Fruit fly (Drosophila melanogaster) Kc167 (cell line): ENCODE measurements around the gene CG13455.

ENCODE experiments used
- Myc ChIP-seq: fragments of >200 bp; optimal IDR thresholded peaks from 2 replicates; lab custom pipeline; 2017; ENCODE audit warnings: missing external identifiers
- Sin3A ChIP-seq: fragments of >200 bp; optimal IDR thresholded peaks from 2 replicates; lab custom pipeline; 2018; ENCODE audit warnings: missing external identifiers
- h ChIP-seq: fragments of >200 bp; optimal IDR thresholded peaks from 3 replicates; lab custom pipeline; 2018; ENCODE audit warnings: missing external identifiers
- insv ChIP-seq: fragments of >200 bp; optimal IDR thresholded peaks from 3 replicates; lab custom pipeline; 2018; ENCODE audit warnings: missing external identifiers
- psq ChIP-seq: fragments of >200 bp; optimal IDR thresholded peaks from 2 replicates; lab custom pipeline; 2017; ENCODE audit warnings: missing external identifiers
- ttk ChIP-seq: sonication (Bioruptor generic); optimal IDR thresholded peaks from 2 replicates; lab custom pipeline; 2017; ENCODE audit warnings: missing external identifiers

CG13455 gene

DNA sequence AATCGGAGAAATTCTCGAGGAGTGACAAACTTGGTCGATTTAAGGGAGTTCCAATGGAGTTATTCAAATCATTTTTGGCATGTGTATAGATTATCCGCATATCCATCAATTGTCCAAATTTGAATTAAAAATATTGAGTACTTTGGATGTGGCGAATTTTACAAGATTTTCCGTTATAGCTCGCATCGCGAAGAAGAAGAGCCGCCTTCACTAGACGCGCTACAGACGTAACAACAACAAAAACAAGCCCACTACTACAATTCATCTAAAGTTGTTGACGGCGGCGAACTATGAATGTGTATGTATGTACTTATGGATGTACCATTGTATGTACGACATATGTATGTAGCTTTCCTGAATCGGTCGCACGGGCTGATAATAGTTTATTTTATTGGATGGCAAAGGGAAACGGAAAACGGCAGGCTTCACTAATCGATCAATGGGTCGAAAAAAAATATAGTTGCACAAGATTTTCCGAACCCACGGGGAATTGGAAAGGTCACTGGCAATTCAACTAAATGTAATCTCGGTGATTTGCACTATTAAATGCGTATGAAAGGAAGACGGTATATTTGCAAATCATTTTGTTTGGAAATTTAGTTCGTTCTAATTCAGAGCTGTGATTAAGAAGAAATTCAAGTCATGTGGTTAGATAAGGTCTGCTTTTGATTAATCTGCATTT lies 18.6 kb downstream of the CG13455 start:
- no peak for TF ChIP-seq psq (lab: Kevin White, UChicago)

DNA sequence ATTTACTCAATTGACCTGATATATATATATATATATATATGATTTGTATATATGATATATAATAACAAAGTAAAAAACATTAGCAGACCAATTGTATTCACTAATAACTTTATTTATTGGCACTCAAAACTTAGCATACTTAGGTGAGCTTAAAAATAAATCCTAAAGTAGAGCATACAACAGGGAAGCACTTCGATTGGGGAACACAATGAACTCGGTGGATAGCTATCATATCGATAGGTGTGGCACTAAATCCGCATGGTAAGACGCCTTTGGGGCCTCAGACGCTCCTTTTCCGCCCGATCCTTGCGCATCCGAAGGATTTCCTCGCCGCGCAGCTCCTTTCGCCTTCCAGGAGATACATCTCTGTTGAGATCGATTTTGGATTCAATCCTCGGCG lies 20.1 kb downstream of the CG13455 start:
- no peak for TF ChIP-seq Sin3A (lab: Kevin White, UChicago)
- TF ChIP-seq psq (lab: Kevin White, UChicago), result no peak
- no peak for TF ChIP-seq Myc (lab: Kevin White, UChicago)
- TF ChIP-seq ttk (lab: Kevin White, UChicago), result no peak
- no peak for TF ChIP-seq insv (lab: Kevin White, UChicago)
- TF ChIP-seq h (lab: Kevin White, UChicago), result no peak

DNA sequence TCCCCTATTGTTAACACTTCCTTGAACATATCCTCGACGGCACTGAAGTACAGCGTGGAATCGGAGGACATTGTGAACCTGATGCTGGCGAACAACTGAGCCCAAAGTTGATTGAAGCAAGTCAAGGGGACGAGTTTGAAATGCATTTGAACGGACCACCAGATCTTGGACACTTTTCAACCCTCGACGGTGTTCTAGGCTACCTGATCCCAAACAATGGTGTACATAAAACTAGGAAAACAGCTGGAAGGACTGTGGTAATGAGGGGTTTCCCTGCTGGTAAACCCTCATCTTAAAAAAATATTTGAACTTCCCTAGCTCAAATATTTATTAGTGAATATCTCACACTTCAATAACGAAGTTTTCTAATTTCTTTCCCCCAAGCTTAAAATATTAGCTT lies 20.6 kb downstream of the CG13455 start, which contains the start of gene CG13454:
CG13454 (minus strand) TSS at position 101 of the 400 bp plus-strand sequence.
- no peak for TF ChIP-seq Sin3A (lab: Kevin White, UChicago)
- TF ChIP-seq psq (lab: Kevin White, UChicago), result no peak
- TF ChIP-seq ttk (lab: Kevin White, UChicago), result no peak
- TF ChIP-seq insv (lab: Kevin White, UChicago), result no peak

DNA sequence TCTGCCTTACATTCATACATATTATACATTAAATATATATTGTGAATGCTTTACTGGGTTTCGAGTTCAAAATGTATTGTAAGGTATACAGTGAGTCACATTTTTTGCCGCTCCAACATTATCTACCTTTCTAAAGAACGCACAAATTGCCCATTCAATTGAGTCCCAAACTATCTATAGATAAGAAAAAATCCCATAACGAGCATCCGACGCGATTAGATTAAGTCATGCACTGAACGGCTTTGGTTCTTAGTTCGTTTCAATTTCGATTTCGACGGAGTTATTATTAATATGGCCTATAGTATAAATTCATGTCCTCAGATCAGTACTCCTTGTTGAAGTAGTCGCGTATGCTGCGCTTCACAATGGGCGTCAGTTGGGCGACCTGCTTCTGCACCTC lies 21.1 kb downstream of the CG13455 start:
- TF ChIP-seq Sin3A (lab: Kevin White, UChicago), result no peak
- TF ChIP-seq insv (lab: Kevin White, UChicago), result no peak
- TF ChIP-seq ttk (lab: Kevin White, UChicago), result no peak
- TF ChIP-seq Myc (lab: Kevin White, UChicago), result no peak
- no peak for TF ChIP-seq h (lab: Kevin White, UChicago)
- TF ChIP-seq psq (lab: Kevin White, UChicago), result no peak

DNA sequence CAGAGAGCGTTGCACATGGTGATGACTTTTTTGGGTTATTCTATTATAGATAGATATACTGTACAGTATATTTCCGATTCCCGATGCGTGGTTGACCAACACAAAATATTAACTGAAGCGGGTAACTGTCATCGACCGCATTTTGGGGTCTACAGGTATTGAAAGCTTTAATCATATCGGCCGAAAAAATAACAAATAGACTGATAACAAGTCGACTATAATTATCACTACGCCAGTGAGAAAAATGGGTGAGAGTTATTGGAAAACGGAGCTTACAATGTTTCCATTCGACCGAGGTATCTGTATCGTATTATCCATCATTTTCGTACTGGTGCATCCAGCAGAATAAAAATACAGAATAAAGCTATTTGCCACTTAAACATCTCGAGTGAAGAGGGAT lies 22.0 kb downstream of the CG13455 start:
- TF ChIP-seq ttk (lab: Kevin White, UChicago) (no peak), psq (lab: Kevin White, UChicago) (no peak), Myc (lab: Kevin White, UChicago) (no peak), insv (lab: Kevin White, UChicago) (no peak), h (lab: Kevin White, UChicago) (no peak), Sin3A (lab: Kevin White, UChicago) (no peak)

DNA sequence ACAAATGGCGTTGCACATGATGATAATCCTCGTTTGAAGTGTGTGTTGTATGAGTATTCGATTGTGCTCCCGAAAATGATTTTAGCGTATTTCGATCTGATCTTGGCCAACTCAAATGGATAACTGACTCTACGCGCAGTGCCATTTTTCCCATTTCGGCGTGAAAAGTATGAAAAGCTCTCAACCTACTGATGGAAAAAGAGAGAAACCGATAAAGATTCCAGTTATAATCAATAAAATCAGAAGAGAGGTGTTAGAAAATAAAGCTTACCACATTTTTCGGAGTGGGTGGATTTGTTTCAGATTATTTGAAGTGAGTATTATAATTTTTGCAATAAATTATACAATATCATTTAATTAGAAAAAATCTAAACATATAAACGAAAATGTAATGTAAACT lies 23.1 kb downstream of the CG13455 start, which contains the start of gene mex1:
mex1 (minus strand) TSS at position 101 of the 400 bp plus-strand sequence.
- TF ChIP-seq insv (lab: Kevin White, UChicago), result no peak
- no peak for TF ChIP-seq ttk (lab: Kevin White, UChicago)
- TF ChIP-seq Myc (lab: Kevin White, UChicago), result no peak

DNA sequence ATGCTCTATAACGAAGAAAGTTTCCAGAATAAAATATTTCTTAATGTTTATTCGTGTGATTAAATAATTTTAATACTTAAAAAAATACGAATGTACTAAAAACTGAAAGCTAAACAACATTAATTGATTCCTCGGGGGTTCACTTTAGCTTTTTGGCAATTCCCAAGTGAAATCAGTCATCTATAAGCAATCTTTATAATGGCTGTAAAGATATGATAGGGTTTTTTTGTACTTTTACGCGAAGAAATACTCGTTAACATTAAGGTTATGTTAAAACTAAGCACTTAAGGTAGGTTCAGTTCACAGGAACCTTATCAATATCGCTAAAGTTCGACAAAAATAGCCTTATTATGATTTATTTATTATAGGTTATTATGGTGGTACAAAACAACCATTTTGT lies 23.5 kb downstream of the CG13455 start:
- TF ChIP-seq h (lab: Kevin White, UChicago) (no peak), psq (lab: Kevin White, UChicago) (no peak), ttk (lab: Kevin White, UChicago) (no peak), Myc (lab: Kevin White, UChicago) (no peak), Sin3A (lab: Kevin White, UChicago) (no peak), insv (lab: Kevin White, UChicago) (no peak)

DNA sequence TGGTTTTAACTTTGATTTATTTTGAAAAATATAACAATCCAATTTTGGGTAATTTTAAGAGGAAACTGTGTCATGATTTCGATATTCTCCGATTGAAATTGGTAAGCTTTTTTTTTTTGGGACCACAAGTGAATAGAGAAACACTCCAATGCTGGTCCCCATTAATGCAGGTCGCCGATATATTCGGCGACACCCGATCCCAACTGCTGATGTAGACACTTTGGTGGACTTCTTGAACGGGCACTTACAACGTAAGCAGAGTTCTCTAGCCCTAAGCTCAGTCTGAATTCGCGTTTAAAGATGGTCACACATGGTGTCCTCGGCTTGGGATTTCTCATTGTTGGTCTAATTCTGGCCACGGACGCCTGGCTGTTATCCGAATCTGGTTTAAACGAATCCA lies 23.9 kb downstream of the CG13455 start, which contains the start of gene yellow-k:
yellow-k (plus strand) TSS at position 301 of the 400 bp plus-strand sequence.
- TF ChIP-seq h (lab: Kevin White, UChicago) (no peak), psq (lab: Kevin White, UChicago) (no peak), Sin3A (lab: Kevin White, UChicago) (no peak), insv (lab: Kevin White, UChicago) (no peak)

DNA sequence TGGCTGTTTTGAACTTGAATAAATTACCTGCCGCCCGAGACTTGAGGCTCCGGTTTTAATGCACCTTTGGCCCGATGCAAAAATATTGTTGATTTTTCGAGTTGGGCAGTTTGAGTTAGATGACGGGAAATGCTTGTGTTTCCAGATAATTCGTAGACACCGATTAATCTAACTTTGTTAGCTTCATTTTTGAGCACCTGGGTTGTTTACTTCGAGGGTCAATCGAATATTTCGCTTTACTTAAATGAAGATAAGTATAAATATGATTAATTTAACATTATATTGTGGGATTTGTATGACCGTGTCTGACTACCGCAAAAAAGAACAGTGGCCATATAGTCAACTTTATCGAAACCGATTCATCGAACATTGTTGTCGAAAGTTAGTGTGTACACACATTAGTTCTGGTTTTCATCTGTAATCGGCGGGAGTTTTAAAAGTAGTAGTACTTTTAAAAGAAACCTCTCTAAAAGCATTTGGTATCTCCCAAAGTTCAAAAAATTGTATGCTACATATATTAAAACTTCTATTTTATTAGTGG lies 27.5 kb downstream of the CG13455 start, which contains the start of gene CG7945:
CG7945 (minus strand) TSS at position 332 of the 541 bp plus-strand sequence.
- TF ChIP-seq h (lab: Kevin White, UChicago) (no peak), ttk (lab: Kevin White, UChicago) (no peak), Sin3A (lab: Kevin White, UChicago) (no peak), Myc (lab: Kevin White, UChicago) (no peak), insv (lab: Kevin White, UChicago) (no peak), psq (lab: Kevin White, UChicago) (no peak)

DNA sequence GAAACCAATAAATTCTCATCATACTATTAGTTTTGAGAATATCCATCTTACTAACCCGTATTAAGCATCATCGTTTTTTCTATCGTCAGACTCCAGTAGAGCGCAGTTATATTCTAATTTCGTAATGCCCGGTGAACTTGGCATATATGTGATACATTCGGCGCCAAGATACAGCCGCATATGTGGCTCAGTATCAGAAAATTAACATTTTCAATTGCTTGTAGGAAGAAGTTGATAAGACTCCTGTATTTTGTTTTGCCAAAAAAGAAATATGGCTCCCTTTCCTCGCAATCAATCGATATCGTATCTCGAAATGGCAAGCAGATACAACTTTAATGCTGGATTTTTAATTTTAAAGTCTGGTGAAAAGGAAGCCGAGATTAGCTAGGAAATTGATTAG lies 28.8 kb downstream of the CG13455 start, which contains the start of gene CG33986:
CG33986 (minus strand) TSS at position 101 of the 400 bp plus-strand sequence.
- TF ChIP-seq psq (lab: Kevin White, UChicago) (no peak), Myc (lab: Kevin White, UChicago) (no peak), insv (lab: Kevin White, UChicago) (no peak), Sin3A (lab: Kevin White, UChicago) (no peak), ttk (lab: Kevin White, UChicago) (no peak), h (lab: Kevin White, UChicago) (no peak)

DNA sequence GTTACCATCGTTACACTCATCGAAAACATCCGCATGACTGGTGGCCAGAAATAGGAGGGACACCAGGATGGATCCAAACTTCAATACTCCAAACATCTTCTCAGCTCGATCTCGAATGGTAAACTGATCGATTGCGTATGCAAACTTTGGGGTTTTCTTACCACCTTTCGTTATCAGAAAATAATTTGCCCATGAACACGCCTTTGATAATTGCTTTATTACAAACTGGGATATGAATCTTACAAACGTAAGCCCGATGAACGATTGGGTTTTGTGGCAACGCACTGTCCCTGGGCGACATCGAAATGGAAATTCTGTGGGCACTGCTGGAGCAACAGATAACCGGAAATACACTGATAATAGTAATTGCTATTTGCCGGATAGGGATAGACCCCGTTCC lies 30.3 kb downstream of the CG13455 start, which contains the start of gene CG33985:
CG33985 (minus strand) TSS at position 101 of the 400 bp plus-strand sequence.
- TF ChIP-seq psq (lab: Kevin White, UChicago), result no peak
- TF ChIP-seq insv (lab: Kevin White, UChicago), result no peak
- TF ChIP-seq Sin3A (lab: Kevin White, UChicago), result no peak
- no peak for TF ChIP-seq Myc (lab: Kevin White, UChicago)
- no peak for TF ChIP-seq ttk (lab: Kevin White, UChicago)
- no peak for TF ChIP-seq h (lab: Kevin White, UChicago)
